Worm (Caenorhabditis elegans) whole organism, young adult: ENCODE measurements around the gene F22B5.4.

Source experiments
- F22D6.2 ChIP-seq: sonication (generic microtip); optimal IDR thresholded peaks from 2 replicates; lab custom pipeline; 2016; ENCODE audit warnings: mild to moderate bottlenecking, missing genetic modification characterization, missing compliant biosample characterization
- K12H6.12 ChIP-seq: fragments of 200-800 bp; sonication (Bioruptor generic); optimal IDR thresholded peaks from 2 replicates; lab custom pipeline; 2018; ENCODE audit warnings: mild to moderate bottlenecking, missing genetic modification characterization, missing compliant biosample characterization
- aptf-3 ChIP-seq: fragments of 200-800 bp; sonication (Bioruptor generic); IDR thresholded peaks from 2 replicates; pipeline ENCODE4 v1.3.6; 2022; ENCODE audit warnings: missing genetic modification characterization, missing compliant biosample characterization
- atf-7 ChIP-seq: sonication (generic microtip); optimal IDR thresholded peaks from 2 replicates; lab custom pipeline; 2017; ENCODE audit warnings: mild to moderate bottlenecking, missing genetic modification characterization, missing compliant biosample characterization
- ets-4 ChIP-seq: fragments of 200-800 bp; sonication (Bioruptor generic); optimal IDR thresholded peaks from 2 replicates; lab custom pipeline; 2018; ENCODE audit warnings: mild to moderate bottlenecking, missing genetic modification characterization, missing compliant biosample characterization
- hrde-1 ChIP-seq: sonication (generic microtip); optimal IDR thresholded peaks from 2 replicates; lab custom pipeline; 2016; ENCODE audit warnings: missing genetic modification characterization, mild to moderate bottlenecking, missing compliant biosample characterization, moderate library complexity, missing genotype, missing genetic modification reagents, borderline replicate concordance
- lag-1 ChIP-seq: fragments of 200-800 bp; sonication (Bioruptor generic); IDR thresholded peaks from 2 replicates; pipeline ENCODE4 v1.3.6; 2022; ENCODE audit warnings: missing genetic modification reagents, missing genetic modification characterization, missing compliant biosample characterization
- nfya-1 ChIP-seq: sonication (generic microtip); optimal IDR thresholded peaks from 2 replicates; lab custom pipeline; 2017; ENCODE audit warnings: antibody characterized with exemption, missing compliant biosample characterization, missing genetic modification characterization, borderline replicate concordance; ENCODE audit not compliant: insufficient read depth
- pha-4 ChIP-seq: fragments of 150-350 bp; sonication (generic microtip); optimal IDR thresholded peaks from 2 replicates; lab custom pipeline; 2014; ENCODE audit warnings: missing biosample characterization, missing genetic modification reagents, missing genetic modification characterization
- unc-130 ChIP-seq: sonication (generic microtip); optimal IDR thresholded peaks from 2 replicates; lab custom pipeline; 2016; ENCODE audit warnings: missing genetic modification reagents, missing genetic modification characterization, missing compliant biosample characterization
- xnd-1 ChIP-seq: sonication (generic microtip); optimal IDR thresholded peaks from 2 replicates; lab custom pipeline; 2016; ENCODE audit warnings: missing genotype, missing genetic modification reagents, missing genetic modification characterization, missing compliant biosample characterization

DNA sequence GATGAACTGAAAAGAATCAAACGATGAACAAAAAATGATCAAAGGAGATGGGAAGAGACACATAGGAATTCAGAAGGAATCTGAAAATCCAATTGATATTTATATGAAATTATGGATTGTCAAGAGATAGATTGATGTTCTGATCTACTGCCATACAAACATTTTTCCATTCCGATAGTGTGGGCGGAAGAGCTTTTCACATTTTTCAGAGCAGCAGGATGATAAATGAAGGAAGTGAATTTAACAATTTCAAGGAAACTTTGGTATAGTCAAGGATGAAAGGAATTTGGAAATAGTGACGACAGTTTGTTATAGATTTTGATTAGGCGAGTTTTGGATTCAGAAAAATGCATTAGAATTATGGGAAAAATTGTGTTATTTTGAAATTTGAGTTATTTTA, 44.2 kb upstream of the F22B5.4 start, which contains the start of gene ubc-24:
- TF ChIP-seq nfya-1 (tag; lab: Kevin White, UChicago) (no peak), lag-1 (GFP tag; lab: Robert Waterston, UW) (no peak), aptf-3 (GFP tag; lab: Robert Waterston, UW) (no peak), xnd-1 (tag; lab: Kevin White, UChicago) (no peak), ets-4 (no peak), unc-130 (GFP tag; lab: Kevin White, UChicago) (no peak), F22D6.2 (tag; lab: Kevin White, UChicago) (no peak), pha-4 (no peak), atf-7 (no peak), hrde-1 (tag; lab: Kevin White, UChicago) (no peak), K12H6.12 (tag; lab: Kevin White, UChicago) (no peak)
